Worm (Caenorhabditis elegans): ENCODE measurements around the gene ZK1055.7.

The ZK1055.7 gene

DNA sequence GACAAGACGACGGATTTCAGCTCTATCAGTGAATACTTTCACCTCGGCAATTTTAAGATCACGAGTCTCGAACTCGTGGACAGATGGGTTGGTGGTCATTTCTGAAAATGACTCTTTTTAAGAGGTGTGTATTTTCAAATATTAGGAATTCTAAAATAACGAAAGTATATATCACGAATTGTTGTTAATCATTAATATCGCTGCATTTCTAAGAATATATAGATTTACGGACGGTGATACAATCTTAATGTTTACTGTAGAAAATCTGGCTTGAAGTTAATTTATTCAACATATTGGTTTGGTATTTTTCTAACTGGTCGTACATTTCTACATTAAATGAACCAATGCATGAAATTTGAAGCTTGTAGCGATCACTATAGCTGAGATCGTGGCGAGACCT lies at the start of gene ZK1055.7:
Gene ZK1055.7 (minus strand): TSS at position 101 of the 400 bp plus-strand sequence.
- no peak for TF ChIP-seq efl-1 (optimal IDR thresholded peaks at IDR 0.05)
- peak in 1 of 2 experiments; percentile 50 for TF ChIP-seq efl-1 (GFP tag; optimal IDR thresholded peaks at IDR 0.05 in 1 of 2)
- TF ChIP-seq vab-15 (tag; optimal IDR thresholded peaks at IDR 0.05) = no peak

DNA sequence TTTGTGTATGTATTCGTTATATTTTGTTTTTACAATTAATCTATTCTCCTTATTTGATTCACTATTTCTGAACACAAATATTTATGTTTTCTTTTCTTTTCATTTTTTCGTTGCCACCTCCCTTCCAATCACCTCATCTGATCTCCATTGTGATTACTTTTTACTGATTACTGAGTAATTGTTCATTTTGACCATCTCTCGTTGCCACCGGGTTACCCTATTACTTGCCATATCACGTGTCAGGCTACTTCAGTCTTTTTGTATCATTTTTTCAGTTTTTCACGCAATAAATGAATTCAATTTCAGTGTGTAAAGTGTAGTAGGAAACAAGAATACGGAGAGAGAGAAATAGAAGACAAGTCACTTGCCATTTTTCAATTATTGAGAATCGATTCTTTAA lies 46.9 kb upstream of the ZK1055.7 start, which contains the start of gene T10H9.8:
Gene T10H9.8 (plus strand): TSS at position 301 of the 400 bp plus-strand sequence.
- TF ChIP-seq ztf-4 (tag; optimal IDR thresholded peaks at IDR 0.05) = no peak
- TF ChIP-seq nhr-20 (tag; optimal IDR thresholded peaks at IDR 0.05) = peak; percentile 33
- no peak for TF ChIP-seq hpl-2 (GFP tag; optimal IDR thresholded peaks at IDR 0.05)
- TF ChIP-seq nhr-12 (tag; optimal IDR thresholded peaks at IDR 0.05) = no peak
- no peak for TF ChIP-seq sox-4 (tag; optimal IDR thresholded peaks at IDR 0.05)
- TF ChIP-seq C34B4.2 (tag; optimal IDR thresholded peaks at IDR 0.05) = no peak
- no peak for TF ChIP-seq fkh-8 (tag; optimal IDR thresholded peaks at IDR 0.05)
- no peak for TF ChIP-seq ama-1 (optimal IDR thresholded peaks at IDR 0.05)
- TF ChIP-seq lsy-2 (tag; optimal IDR thresholded peaks at IDR 0.05) = no peak
- TF ChIP-seq pqm-1 (tag; optimal IDR thresholded peaks at IDR 0.05) = no peak
- no peak for TF ChIP-seq elt-2 (tag; optimal IDR thresholded peaks at IDR 0.05)
- TF ChIP-seq unc-98 (GFP tag; IDR thresholded peaks at IDR 0.05) = no peak
- no peak for TF ChIP-seq efl-1 (optimal IDR thresholded peaks at IDR 0.05)
- peak in 1 of 2 experiments; percentile 19 for TF ChIP-seq efl-1 (GFP tag; optimal IDR thresholded peaks at IDR 0.05 in 1 of 2)
- TF ChIP-seq mef-2 (tag; optimal IDR thresholded peaks at IDR 0.05) = no peak
- TF ChIP-seq nhr-11 (tag; optimal IDR thresholded peaks at IDR 0.05) = no peak
- no peak for TF ChIP-seq xbp-1 (tag; optimal IDR thresholded peaks at IDR 0.05)

DNA sequence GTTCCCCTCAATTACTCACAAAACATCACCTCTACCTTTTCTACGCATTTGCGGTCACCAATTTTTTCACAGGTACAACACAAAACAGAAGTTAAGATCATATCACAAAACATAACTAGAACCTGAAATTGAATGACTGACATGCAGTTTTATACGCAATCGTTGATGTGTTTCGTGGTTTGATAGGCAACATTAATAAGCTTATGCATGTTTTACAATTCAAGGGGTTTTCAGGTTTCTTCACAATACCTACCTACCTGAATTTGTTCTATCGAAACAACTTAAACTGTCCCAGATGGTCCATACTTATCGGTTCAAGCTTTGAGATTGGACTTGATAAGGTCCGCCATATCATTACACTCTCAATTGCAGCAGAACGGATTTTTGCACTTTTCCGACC lies 45.3 kb upstream of the ZK1055.7 start:
- TF ChIP-seq nhr-19 (GFP tag; conservative IDR thresholded peaks at IDR 0.05) (no peak), jun-1 (tag; optimal IDR thresholded peaks at IDR 0.05) (no peak), nhr-84 (tag; optimal IDR thresholded peaks at IDR 0.05) (no peak), lir-3 (tag; optimal IDR thresholded peaks at IDR 0.05; ENCODE audit: poor library complexity) (no peak), irx-1 (tag; optimal IDR thresholded peaks at IDR 0.05) (no peak), elt-2 (tag; optimal IDR thresholded peaks at IDR 0.05) (no peak), sptf-1 (tag; optimal IDR thresholded peaks at IDR 0.05) (no peak), aly-2 (tag; optimal IDR thresholded peaks at IDR 0.05) (no peak), fos-1 (tag; optimal IDR thresholded peaks at IDR 0.05) (no peak), lin-39 (tag; optimal IDR thresholded peaks at IDR 0.05) (no peak), ceh-90 (tag; optimal IDR thresholded peaks at IDR 0.05) (no peak), blmp-1 (tag; optimal IDR thresholded peaks at IDR 0.05) (no peak)

DNA sequence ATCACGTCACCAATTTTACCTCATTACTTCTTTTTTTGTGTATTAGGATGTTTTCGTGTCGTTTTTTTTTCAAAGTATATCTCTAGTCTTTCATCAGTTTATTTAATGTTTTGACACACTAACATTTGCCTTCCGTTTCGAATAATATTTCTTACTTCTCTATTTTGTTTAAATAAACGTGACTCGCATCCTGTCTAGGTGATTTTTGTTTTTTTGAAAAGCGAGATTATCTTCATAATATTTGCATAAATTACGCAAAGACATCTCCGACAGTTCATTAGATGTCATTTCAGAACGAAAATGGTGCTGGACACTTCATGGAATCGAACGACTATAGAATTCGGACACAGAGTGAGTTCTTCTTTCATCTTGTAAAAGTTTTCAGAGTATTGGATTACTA lies 44.1 kb upstream of the ZK1055.7 start, which contains the start of gene T10H9.1:
Gene T10H9.1 (plus strand): TSS at position 301 of the 400 bp plus-strand sequence.
- TF ChIP-seq hlh-4 (tag; optimal IDR thresholded peaks at IDR 0.05) (no peak), jun-1 (tag; optimal IDR thresholded peaks at IDR 0.05) (no peak), ztf-4 (tag; optimal IDR thresholded peaks at IDR 0.05) (no peak), ztf-11 (tag; optimal IDR thresholded peaks at IDR 0.05) (no peak), unc-30 (tag; optimal IDR thresholded peaks at IDR 0.05) (no peak), tbx-2 (tag; optimal IDR thresholded peaks at IDR 0.05) (no peak), mab-9 (GFP tag; IDR thresholded peaks at IDR 0.05) (no peak), lsy-2 (tag; optimal IDR thresholded peaks at IDR 0.05) (no peak), mep-1 (tag; optimal IDR thresholded peaks at IDR 0.05) (no peak), nhr-84 (tag; optimal IDR thresholded peaks at IDR 0.05) (no peak), vab-15 (tag; optimal IDR thresholded peaks at IDR 0.05) (no peak), aly-2 (tag; optimal IDR thresholded peaks at IDR 0.05) (no peak)

DNA sequence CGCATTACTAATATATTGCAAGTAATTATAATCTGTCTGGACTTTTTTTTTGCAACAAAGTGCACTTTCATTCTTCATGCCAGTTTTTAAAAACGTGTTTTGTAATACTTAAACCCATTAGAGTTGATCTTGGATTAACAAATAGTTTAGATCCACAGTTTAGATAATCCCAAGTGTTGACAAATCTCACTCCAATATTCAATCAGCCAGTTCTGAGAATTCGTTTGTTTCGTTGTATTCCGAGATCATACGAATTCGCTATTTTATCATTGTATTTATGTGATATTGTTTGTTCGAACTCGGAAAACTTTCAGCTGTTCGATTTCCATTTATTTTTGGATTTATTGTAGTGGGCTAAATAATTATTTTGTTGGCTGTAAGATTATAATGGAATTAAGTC lies 40.6 kb upstream of the ZK1055.7 start:
- no peak for TF ChIP-seq ces-1 (GFP tag; optimal IDR thresholded peaks at IDR 0.05)
- TF ChIP-seq pax-3 (tag; optimal IDR thresholded peaks at IDR 0.05) = peak; percentile 19
- peak; percentile 27 for TF ChIP-seq nhr-71 (tag; optimal IDR thresholded peaks at IDR 0.05)
- peak; percentile 97 for TF ChIP-seq dsc-1 (tag; optimal IDR thresholded peaks at IDR 0.05)
- no peak for TF ChIP-seq nhr-237 (tag; optimal IDR thresholded peaks at IDR 0.05)
- TF ChIP-seq efl-1 (optimal IDR thresholded peaks at IDR 0.05) = no peak
- no peak for TF ChIP-seq efl-1 (GFP tag; optimal IDR thresholded peaks at IDR 0.05 in 1 of 2)
- peak; percentile 66 for TF ChIP-seq sox-4 (tag; optimal IDR thresholded peaks at IDR 0.05)
- TF ChIP-seq nhr-47 (tag; optimal IDR thresholded peaks at IDR 0.05) = peak; percentile 36
- TF ChIP-seq fkh-8 (tag; optimal IDR thresholded peaks at IDR 0.05) = peak; percentile 27
